Fruit fly (Drosophila melanogaster) whole organism, adult: ENCODE data around the gene Arpc4.

Experiments
- CG11617 ChIP-seq: fragments of 200-800 bp; sonication (Bioruptor generic); optimal IDR thresholded peaks from 2 replicates; lab custom pipeline; 2017; ENCODE audit warnings: mild to moderate bottlenecking, missing biosample characterization, missing genetic modification reagents, missing genetic modification characterization
- CG1620 ChIP-seq: fragments of 200-800 bp; sonication (Bioruptor generic); optimal IDR thresholded peaks from 2 replicates; lab custom pipeline; 2016; ENCODE audit warnings: missing biosample characterization, missing genetic modification characterization
- Mnt ChIP-seq: fragments of 200-800 bp; sonication (Bioruptor generic); optimal IDR thresholded peaks from 2 replicates; lab custom pipeline; 2016; ENCODE audit warnings: missing biosample characterization, mild to moderate bottlenecking, missing genetic modification characterization
- bab1 ChIP-seq: fragments of 200-800 bp; sonication (Bioruptor generic); optimal IDR thresholded peaks from 3 replicates; lab custom pipeline; 2019; ENCODE audit warnings: missing biosample characterization, mild to moderate bottlenecking, missing genetic modification characterization, moderate library complexity
- kay ChIP-seq: fragments of 200-800 bp; sonication (Bioruptor generic); peaks from one replicate; lab custom pipeline; 2016; ENCODE audit warnings: missing biosample characterization, missing genetic modification characterization, borderline replicate concordance

- TF ChIP-seq kay (GFP tag; lab: Kevin White, UChicago) (no peak), CG11617 (GFP tag; lab: Kevin White, UChicago) (no peak), bab1 (GFP tag; lab: Kevin White, UChicago) (no peak), CG1620 (GFP tag; lab: Kevin White, UChicago) (no peak), Mnt (no peak)
These were observed 32.6 kb upstream of the Arpc4 start for dm6 chr2L:6092300-6092699.
